Fruit fly (Drosophila melanogaster) whole organism, embryonic: ENCODE results near the gene dome.

Experiments used
- Ada2b ChIP-seq: fragments of 200-800 bp; sonication (Bioruptor generic); IDR thresholded peaks from 2 replicates; pipeline ENCODE4 v1.3.6; 2022; ENCODE audit warnings: missing biosample characterization, missing genetic modification characterization
- Antp ChIP-seq: fragments of 200-800 bp; sonication (Bioruptor generic); optimal IDR thresholded peaks from 3 replicates; lab custom pipeline; 2016; ENCODE audit warnings: missing biosample characterization, missing genetic modification characterization
- Bgb ChIP-seq: fragments of 200-800 bp; sonication (Bioruptor generic); IDR thresholded peaks from 2 replicates; pipeline ENCODE4 v1.3.6; 2022; ENCODE audit warnings: missing biosample characterization, missing genetic modification characterization; ENCODE audit not compliant: partially characterized antibody
- CG11504 ChIP-seq: fragments of 200-800 bp; sonication (Bioruptor generic); optimal IDR thresholded peaks from 3 replicates; lab custom pipeline; 2019; ENCODE audit warnings: missing biosample characterization, mild to moderate bottlenecking, missing genetic modification characterization, moderate library complexity
- CG12155 ChIP-seq: fragments of 200-800 bp; sonication (Bioruptor generic); optimal IDR thresholded peaks from 3 replicates; lab custom pipeline; 2016; ENCODE audit warnings: missing biosample characterization, missing genetic modification characterization
- CG12236 ChIP-seq: fragments of 200-800 bp; sonication (Bioruptor generic); optimal IDR thresholded peaks from 2 replicates; lab custom pipeline; 2016; ENCODE audit warnings: missing biosample characterization, missing genetic modification characterization
- CG13287 ChIP-seq: fragments of 200-800 bp; sonication (Bioruptor generic); IDR thresholded peaks from 2 replicates; pipeline ENCODE4 v1.3.6; 2022; ENCODE audit warnings: missing biosample characterization, missing genetic modification characterization; ENCODE audit not compliant: partially characterized antibody
- CG14860 ChIP-seq: fragments of 200-800 bp; sonication (Bioruptor generic); IDR thresholded peaks from 3 replicates; pipeline ENCODE4 v1.3.6; 2022; ENCODE audit warnings: missing biosample characterization, missing genetic modification characterization; ENCODE audit not compliant: partially characterized antibody
- CG16815 ChIP-seq: fragments of 200-800 bp; sonication (Bioruptor generic); optimal IDR thresholded peaks from 3 replicates; lab custom pipeline; 2017; ENCODE audit warnings: missing biosample characterization, mild to moderate bottlenecking, missing genetic modification characterization
- CG1792 ChIP-seq: fragments of 200-800 bp; sonication (Bioruptor generic); optimal IDR thresholded peaks from 2 replicates; lab custom pipeline; 2016; ENCODE audit warnings: missing biosample characterization, missing genetic modification characterization
- CG32772 ChIP-seq: fragments of 200-800 bp; sonication (Bioruptor generic); IDR thresholded peaks from 2 replicates; pipeline ENCODE4 v1.3.6; 2022; ENCODE audit warnings: missing biosample characterization, missing genetic modification characterization
- CG3407 ChIP-seq: fragments of 200-800 bp; sonication (Bioruptor generic); optimal IDR thresholded peaks from 2 replicates; lab custom pipeline; 2018; ENCODE audit warnings: missing biosample characterization, mild to moderate bottlenecking, missing genetic modification characterization
- CG4282 ChIP-seq: fragments of 200-800 bp; sonication (Bioruptor generic); optimal IDR thresholded peaks from 2 replicates; lab custom pipeline; 2016; ENCODE audit warnings: missing biosample characterization, missing genetic modification characterization
- CG6689 ChIP-seq: fragments of 200-800 bp; sonication (Bioruptor generic); IDR thresholded peaks from 2 replicates; pipeline ENCODE4 v1.3.6; 2022; ENCODE audit warnings: missing biosample characterization, missing genetic modification characterization
- CG6791 ChIP-seq: fragments of 200-800 bp; sonication (Bioruptor generic); IDR thresholded peaks from 3 replicates; pipeline ENCODE4 v1.3.6; 2022; ENCODE audit warnings: missing biosample characterization, missing genetic modification characterization; ENCODE audit not compliant: partially characterized antibody
- CG9817 ChIP-seq: fragments of 200-800 bp; sonication (Bioruptor generic); optimal IDR thresholded peaks from 2 replicates; lab custom pipeline; 2018; ENCODE audit warnings: missing biosample characterization, mild to moderate bottlenecking, missing genetic modification characterization, moderate library complexity
- Drgx ChIP-seq: fragments of 200-800 bp; sonication (Bioruptor generic); IDR thresholded peaks from 2 replicates; pipeline ENCODE4 v1.3.6; 2022; ENCODE audit warnings: missing biosample characterization, missing genetic modification characterization
- H2.0 ChIP-seq: fragments of 200-800 bp; sonication (Bioruptor generic); IDR thresholded peaks from 2 replicates; pipeline ENCODE4 v1.3.6; 2022; ENCODE audit warnings: missing biosample characterization, missing genetic modification characterization
- HLHmδ ChIP-seq: fragments of 200-800 bp; sonication (Bioruptor generic); optimal IDR thresholded peaks from 2 replicates; lab custom pipeline; 2018; ENCODE audit warnings: missing biosample characterization, mild to moderate bottlenecking, missing genetic modification characterization, moderate library complexity
- HmgZ ChIP-seq: fragments of 200-800 bp; sonication (Bioruptor generic); optimal IDR thresholded peaks from 2 replicates; lab custom pipeline; 2018; ENCODE audit warnings: missing biosample characterization, mild to moderate bottlenecking, missing genetic modification characterization
- Hr39 ChIP-seq: fragments of >200 bp; optimal IDR thresholded peaks from 2 replicates; lab custom pipeline; 2017
- Mrtf ChIP-seq: fragments of 200-800 bp; sonication (Bioruptor generic); IDR thresholded peaks from 3 replicates; pipeline ENCODE4 v1.3.6; 2022; ENCODE audit warnings: missing biosample characterization, missing genetic modification characterization
- Neu2 ChIP-seq: fragments of 200-800 bp; sonication (Bioruptor generic); optimal IDR thresholded peaks from 3 replicates; lab custom pipeline; 2016; ENCODE audit warnings: missing biosample characterization, missing genetic modification characterization, borderline replicate concordance
- Nf-YB ChIP-seq: fragments of 200-800 bp; sonication (Bioruptor generic); optimal IDR thresholded peaks from 3 replicates; lab custom pipeline; 2019; ENCODE audit warnings: missing biosample characterization, mild to moderate bottlenecking, missing genetic modification characterization, moderate library complexity
- Oaz ChIP-seq: fragments of 200-800 bp; sonication (Bioruptor generic); IDR thresholded peaks from 2 replicates; pipeline ENCODE4 v1.3.6; 2022; ENCODE audit warnings: missing biosample characterization, missing genetic modification characterization
- Pdp1 ChIP-seq, 2 experiments: fragments of 200-800 bp; sonication (Bioruptor generic); optimal IDR thresholded peaks; 3 replicates each; lab custom pipeline; 2016; ENCODE audit warnings: missing biosample characterization in 2 of 2, missing genetic modification characterization in 2 of 2, mild to moderate bottlenecking in 1 of 2, moderate library complexity in 1 of 2
- Trl ChIP-seq, 3 experiments: fragments of >200 bp in 2 of 3; fragments of 200-800 bp in 1 of 3; sonication (Bioruptor generic) in 1 of 3; optimal IDR thresholded peaks; 2 replicates in 1 of 3; 3 replicates in 2 of 3; lab custom pipeline; 2016 to 2017; ENCODE audit warnings: missing biosample characterization in 1 of 3, missing genetic modification characterization in 1 of 3
- ap ChIP-seq: fragments of 200-800 bp; sonication (Bioruptor generic); IDR thresholded peaks from 2 replicates; pipeline ENCODE4 v1.3.6; 2022; ENCODE audit warnings: missing biosample characterization, missing genetic modification characterization
- az2 ChIP-seq: fragments of 200-800 bp; sonication (Bioruptor generic); optimal IDR thresholded peaks from 3 replicates; lab custom pipeline; 2016; ENCODE audit warnings: missing biosample characterization, missing genetic modification characterization
- cg ChIP-seq: fragments of 200-800 bp; sonication (Bioruptor generic); optimal IDR thresholded peaks from 3 replicates; lab custom pipeline; 2019; ENCODE audit warnings: missing biosample characterization, mild to moderate bottlenecking, missing genetic modification characterization, moderate library complexity
- disco-r ChIP-seq: fragments of 200-800 bp; sonication (Bioruptor generic); optimal IDR thresholded peaks from 2 replicates; lab custom pipeline; 2016; ENCODE audit warnings: missing biosample characterization, missing genetic modification characterization
- dmrt99B ChIP-seq: fragments of 200-800 bp; sonication (Bioruptor generic); optimal IDR thresholded peaks from 2 replicates; lab custom pipeline; 2018; ENCODE audit warnings: missing biosample characterization, mild to moderate bottlenecking, missing genetic modification characterization, moderate library complexity
- dysf ChIP-seq: fragments of 200-800 bp; sonication (Bioruptor generic); IDR thresholded peaks from 3 replicates; pipeline ENCODE4 v1.3.6; 2022; ENCODE audit warnings: missing biosample characterization, missing genetic modification characterization
- ewg ChIP-seq: fragments of 200-800 bp; sonication (Bioruptor generic); optimal IDR thresholded peaks from 3 replicates; lab custom pipeline; 2017; ENCODE audit warnings: mild to moderate bottlenecking, missing biosample characterization, missing genetic modification reagents, missing genetic modification characterization
- fru ChIP-seq: fragments of >200 bp; optimal IDR thresholded peaks from 2 replicates; lab custom pipeline; 2017
- gsb ChIP-seq: fragments of 200-800 bp; sonication (Bioruptor generic); IDR thresholded peaks from 2 replicates; pipeline ENCODE4 v1.3.6; 2022; ENCODE audit warnings: missing biosample characterization, missing genetic modification characterization
- hkb ChIP-seq, 2 experiments: fragments of 200-800 bp in 1 of 2; fragments of >200 bp in 1 of 2; sonication (Bioruptor generic) in 1 of 2; IDR thresholded peaks in 1 of 2; optimal IDR thresholded peaks in 1 of 2; 2 replicates each; pipeline versions ENCODE4 v1.3.6 to Lab custom; 2017 to 2022; ENCODE audit warnings: missing biosample characterization in 1 of 2, missing genetic modification characterization in 1 of 2
- ind ChIP-seq: fragments of 200-800 bp; sonication (Bioruptor generic); optimal IDR thresholded peaks from 3 replicates; lab custom pipeline; 2016; ENCODE audit warnings: missing biosample characterization, missing genetic modification characterization
- jigr1 ChIP-seq: fragments of 200-800 bp; sonication (Bioruptor generic); IDR thresholded peaks from 3 replicates; pipeline ENCODE4 v1.3.6; 2022; ENCODE audit warnings: missing biosample characterization, missing genetic modification characterization
- kni ChIP-seq: fragments of 200-800 bp; sonication (Bioruptor generic); optimal IDR thresholded peaks from 3 replicates; lab custom pipeline; 2017; ENCODE audit warnings: mild to moderate bottlenecking, missing biosample characterization, missing genetic modification reagents, missing genetic modification characterization
- onecut ChIP-seq: fragments of 200-800 bp; sonication (Bioruptor generic); IDR thresholded peaks from 2 replicates; pipeline ENCODE4 v1.3.6; 2022; ENCODE audit warnings: missing biosample characterization, missing genetic modification characterization
- peb ChIP-seq: fragments of 200-800 bp; sonication (Bioruptor generic); IDR thresholded peaks from 2 replicates; pipeline ENCODE4 v1.3.6; 2022; ENCODE audit warnings: missing biosample characterization, missing genetic modification characterization
- row ChIP-seq: fragments of 200-800 bp; sonication (Bioruptor generic); IDR thresholded peaks from 3 replicates; pipeline ENCODE4 v1.3.6; 2022; ENCODE audit warnings: missing biosample characterization, missing genetic modification characterization
- tx ChIP-seq: fragments of 200-800 bp; sonication (Bioruptor generic); optimal IDR thresholded peaks from 2 replicates; lab custom pipeline; 2016; ENCODE audit warnings: missing biosample characterization, missing genetic modification characterization
- vnd ChIP-seq: fragments of 200-800 bp; sonication (Bioruptor generic); IDR thresholded peaks from 3 replicates; pipeline ENCODE4 v1.3.6; 2022; ENCODE audit warnings: missing biosample characterization, missing genetic modification characterization; ENCODE audit not compliant: partially characterized antibody
- vvl ChIP-seq: fragments of 200-800 bp; sonication (Bioruptor generic); IDR thresholded peaks from 2 replicates; pipeline ENCODE4 v1.3.6; 2022; ENCODE audit warnings: missing biosample characterization, missing genetic modification characterization
- wdn ChIP-seq: fragments of 200-800 bp; sonication (Bioruptor generic); IDR thresholded peaks from 2 replicates; pipeline ENCODE4 v1.3.6; 2022; ENCODE audit warnings: missing biosample characterization, missing genetic modification characterization
- wek ChIP-seq: fragments of 200-800 bp; sonication (Bioruptor generic); optimal IDR thresholded peaks from 3 replicates; lab custom pipeline; 2018; ENCODE audit warnings: missing biosample characterization, mild to moderate bottlenecking, missing genetic modification characterization, moderate library complexity
- zfh1 ChIP-seq: fragments of 200-800 bp; sonication (Bioruptor generic); IDR thresholded peaks from 3 replicates; pipeline ENCODE4 v1.3.6; 2022; ENCODE audit warnings: missing biosample characterization, missing genetic modification characterization

The dome gene

DNA sequence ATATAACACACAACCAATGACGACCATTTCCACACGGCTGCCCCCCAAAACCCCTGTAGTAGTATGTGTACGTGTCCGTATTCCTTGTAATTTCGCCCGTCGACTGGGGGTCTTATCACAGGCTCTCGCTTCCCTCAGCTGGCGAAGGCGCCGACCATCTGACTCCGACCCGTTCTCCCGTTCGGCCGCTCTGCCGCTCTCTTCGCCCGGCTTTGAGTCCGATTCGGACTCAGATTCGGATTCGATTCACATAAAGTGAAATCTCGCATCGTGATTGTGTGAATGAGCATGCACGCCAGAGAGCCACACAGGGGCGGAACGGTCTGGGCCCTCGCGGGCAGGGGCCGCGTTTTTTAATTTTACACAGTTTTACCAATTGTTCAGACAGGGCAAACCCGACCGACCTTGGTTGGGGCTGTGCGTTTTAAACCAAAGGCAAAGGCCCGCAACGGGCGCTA lies 17.6 kb downstream of the dome start (continued):
- TF ChIP-seq CG6689 = peak; percentile 53
- peak; percentile 16 for TF ChIP-seq CG11504 (tag; lab: Kevin White, UChicago)
- peak in 1 of 2 experiments; percentile 21 for TF ChIP-seq Trl (optimal IDR thresholded peaks at IDR 0.05; lab: Kevin White, UChicago)
- peak; percentile 21 for TF ChIP-seq Trl (GFP tag; optimal IDR thresholded peaks at IDR 0.05; lab: Kevin White, UChicago)
- TF ChIP-seq gsb (GFP tag; lab: Robert Waterston, UW) = peak; percentile 48; the same call in 1 of the 2 replicates
- peak; percentile 53; the same call in 1 of the 2 replicates for TF ChIP-seq CG32772 (GFP tag; lab: Robert Waterston, UW)
- peak; percentile 80 for TF ChIP-seq Bgb (GFP tag; lab: Robert Waterston, UW)
- no peak for TF ChIP-seq ewg (GFP tag; lab: Kevin White, UChicago)
- TF ChIP-seq CG12155 (GFP tag; lab: Kevin White, UChicago) = no peak
- TF ChIP-seq zfh1 = peak; percentile 55; the same call in 2 of the 3 replicates
- peak; percentile 47; the same call in 2 of the 3 replicates for TF ChIP-seq Mrtf (GFP tag; lab: Robert Waterston, UW)
- TF ChIP-seq tx (GFP tag; lab: Kevin White, UChicago) = no peak
- TF ChIP-seq jigr1 (GFP tag; lab: Robert Waterston, UW) = no peak
- no peak for TF ChIP-seq ap
- peak; percentile 29; the same call in 1 of the 2 replicates for TF ChIP-seq wdn (GFP tag; lab: Robert Waterston, UW)
- TF ChIP-seq CG3407 (GFP tag; lab: Kevin White, UChicago) = no peak
- TF ChIP-seq HmgZ (tag; lab: Kevin White, UChicago) = peak; percentile 8
- TF ChIP-seq dmrt99B (tag; lab: Kevin White, UChicago) = peak; percentile 9
- no peak for TF ChIP-seq hkb (optimal IDR thresholded peaks at IDR 0.05; lab: Kevin White, UChicago)
- peak; percentile 31; the same call in 1 of the 2 replicates for TF ChIP-seq hkb (GFP tag; IDR thresholded peaks at IDR 0.05; lab: Robert Waterston, UW)
- peak; percentile 27 to 43 for TF ChIP-seq Pdp1 (GFP tag; optimal IDR thresholded peaks at IDR 0.05; lab: Kevin White, UChicago)
- peak; percentile 40; the same call in 1 of the 3 replicates for TF ChIP-seq vnd (GFP tag; lab: Robert Waterston, UW)
- TF ChIP-seq CG13287 (GFP tag; lab: Robert Waterston, UW) = peak; percentile 32; the same call in 1 of the 2 replicates
- peak; percentile 31 for TF ChIP-seq onecut
- TF ChIP-seq fru (lab: Kevin White, UChicago) = no peak
- no peak for TF ChIP-seq Neu2
- TF ChIP-seq H2.0 (GFP tag; lab: Robert Waterston, UW) = peak; percentile 15; the same call in 1 of the 2 replicates
- peak; percentile 8 for TF ChIP-seq CG1792
- no peak for TF ChIP-seq CG12236 (GFP tag; lab: Kevin White, UChicago)
- TF ChIP-seq disco-r (GFP tag; lab: Kevin White, UChicago) = no peak
- TF ChIP-seq az2 = peak; percentile 7
- no peak for TF ChIP-seq CG4282 (GFP tag; lab: Kevin White, UChicago)
- no peak for TF ChIP-seq HLHmδ
- TF ChIP-seq vvl (GFP tag; lab: Robert Waterston, UW) = peak; percentile 59; the same call in 1 of the 2 replicates
- no peak for TF ChIP-seq wek (GFP tag; lab: Kevin White, UChicago)
- TF ChIP-seq CG14860 (GFP tag; lab: Robert Waterston, UW) = 0 out of 3 replicates have a peak, but pooled peaks have one; percentile 30
- no peak for TF ChIP-seq Nf-YB
- TF ChIP-seq Drgx (GFP tag; lab: Robert Waterston, UW) = peak; percentile 46; the same call in 1 of the 2 replicates
- TF ChIP-seq CG6791 (GFP tag; lab: Robert Waterston, UW) = peak; percentile 71
- peak; percentile 25 for TF ChIP-seq ind (GFP tag; lab: Kevin White, UChicago)
- TF ChIP-seq row (GFP tag; lab: Robert Waterston, UW) = peak; percentile 96
- TF ChIP-seq CG16815 (GFP tag; lab: Kevin White, UChicago) = peak; percentile 4
- TF ChIP-seq Antp (GFP tag; lab: Kevin White, UChicago) = peak; percentile 64
- peak; percentile 38 for TF ChIP-seq kni (GFP tag; lab: Kevin White, UChicago)
- 0 out of 2 replicates have a peak, but pooled peaks have one; percentile 24 for TF ChIP-seq Ada2b (GFP tag; lab: Robert Waterston, UW)
- TF ChIP-seq Hr39 (lab: Kevin White, UChicago) = no peak
- peak; percentile 25 for TF ChIP-seq CG9817
- TF ChIP-seq dysf (GFP tag; lab: Robert Waterston, UW) = peak; percentile 74
- peak; percentile 37; the same call in 1 of the 2 replicates for TF ChIP-seq peb
- TF ChIP-seq Oaz = no peak
- peak; percentile 65 for TF ChIP-seq cg (GFP tag; lab: Kevin White, UChicago)
